Worm (Caenorhabditis elegans): ENCODE data around the gene mrps-18.C.

mrps-18.C gene

DNA sequence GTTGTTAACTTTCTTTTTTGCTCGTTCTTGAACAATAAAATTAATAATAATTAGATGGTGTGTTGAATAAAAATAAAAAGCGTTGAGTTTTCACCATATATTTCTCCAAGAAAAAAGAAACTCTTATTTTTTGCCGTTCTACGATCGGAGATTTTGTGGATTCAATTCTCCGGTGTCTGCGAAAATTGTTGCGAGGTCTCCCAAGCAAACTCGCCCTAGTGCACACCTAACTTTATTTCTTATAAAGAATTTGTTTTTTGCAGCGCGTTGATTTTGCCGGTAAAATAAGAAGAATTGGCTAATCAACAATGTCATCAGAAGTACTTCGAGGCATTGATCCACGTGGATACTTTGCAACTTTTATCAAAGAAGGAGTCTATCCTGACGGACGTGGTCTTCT, 5.4 kb downstream of the mrps-18.C start, which contains the start of gene exos-8 (continued):
- peak; percentile 65 for TF ChIP-seq attf-3 (GFP tag; conservative IDR thresholded peaks at IDR 0.05)
- TF ChIP-seq madf-3 (GFP tag; IDR thresholded peaks at IDR 0.05), result 0 out of 2 replicates have a peak, but pooled peaks have one; percentile 15
- TF ChIP-seq hsf-1 (GFP tag; IDR thresholded peaks at IDR 0.05), result no peak
- peak; percentile 57 for TF ChIP-seq dox-1 (GFP tag; IDR thresholded peaks at IDR 0.05)
- TF ChIP-seq F22D6.2 (tag; optimal IDR thresholded peaks at IDR 0.05), result no peak
- no peak for TF ChIP-seq let-526 (GFP tag; IDR thresholded peaks at IDR 0.05)
- peak; percentile 37 for TF ChIP-seq dpl-1 (GFP tag; optimal IDR thresholded peaks at IDR 0.05)
- no peak for TF ChIP-seq nhr-90 (tag; optimal IDR thresholded peaks at IDR 0.05)
- TF ChIP-seq mcd-1 (GFP tag; IDR thresholded peaks at IDR 0.05), result peak; percentile 92
- TF ChIP-seq madf-8 (GFP tag; conservative IDR thresholded peaks at IDR 0.05), result peak; percentile 36; the same call in 1 of the 2 replicates
- TF ChIP-seq rec-8 (tag; optimal IDR thresholded peaks at IDR 0.05), result peak in 1 of 2 experiments; percentile 39
- TF ChIP-seq mes-4 (tag; optimal IDR thresholded peaks at IDR 0.05), result no peak
- TF ChIP-seq lsl-1 (GFP tag; optimal IDR thresholded peaks at IDR 0.05), result peak; percentile 34
- TF ChIP-seq unc-130 (GFP tag; optimal IDR thresholded peaks at IDR 0.05), result peak; percentile 71
- TF ChIP-seq cebp-1 (GFP tag; IDR thresholded peaks at IDR 0.05), result 0 out of 2 replicates have a peak, but pooled peaks have one; percentile 14
- TF ChIP-seq cebp-1 (tag; optimal IDR thresholded peaks at IDR 0.05), result no peak
- TF ChIP-seq ceh-100 (GFP tag; IDR thresholded peaks at IDR 0.05), result peak; percentile 97
- peak; percentile 69; the same call in 1 of the 2 replicates for TF ChIP-seq D2030.7 (GFP tag; IDR thresholded peaks at IDR 0.05)
- TF ChIP-seq lin-26 (GFP tag; IDR thresholded peaks at IDR 0.05), result 0 out of 2 replicates have a peak, but pooled peaks have one; percentile 51
- TF ChIP-seq tbp1 (GFP tag; optimal IDR thresholded peaks at IDR 0.05), result peak; percentile 55
- TF ChIP-seq ztf-26 (tag; optimal IDR thresholded peaks at IDR 0.05), result no peak
- TF ChIP-seq lin-54 (GFP tag; optimal IDR thresholded peaks at IDR 0.05), result peak; percentile 40
- TF ChIP-seq sea-2 (GFP tag; IDR thresholded peaks at IDR 0.05), result no peak
- no peak for TF ChIP-seq Y53F4B.3 (GFP tag; IDR thresholded peaks at IDR 0.05)

DNA sequence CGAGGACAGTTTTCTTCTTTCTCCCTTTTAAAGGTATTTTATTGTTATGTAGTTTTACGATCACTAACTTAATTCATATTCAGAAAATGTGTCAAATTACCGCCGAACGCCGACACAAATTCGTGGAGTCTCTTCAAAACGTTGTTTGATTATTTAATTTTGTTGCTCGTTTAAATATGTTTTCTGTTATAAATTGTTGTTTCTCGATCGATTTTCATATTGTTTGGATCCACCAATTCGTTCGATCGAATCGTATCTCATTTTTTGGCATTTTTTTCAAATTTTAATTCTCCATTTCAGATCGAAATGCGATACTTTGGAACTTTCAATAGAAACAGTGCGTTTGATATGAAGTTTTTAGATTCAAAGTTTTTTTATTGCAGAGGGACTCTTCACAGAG, 6.6 kb downstream of the mrps-18.C start, which contains the start of gene F41G3.6:
Gene F41G3.6 (plus strand): TSS at position 301 of the 400 bp plus-strand sequence.
- TF ChIP-seq dpl-1 (GFP tag; optimal IDR thresholded peaks at IDR 0.05), result no peak
- TF ChIP-seq nfyb-1 (GFP tag; IDR thresholded peaks at IDR 0.05), result no peak
- TF ChIP-seq hlh-12 (tag; optimal IDR thresholded peaks at IDR 0.05), result no peak
- no peak for TF ChIP-seq F55B11.4 (tag; optimal IDR thresholded peaks at IDR 0.05; ENCODE audit: borderline replicate concordance, insufficient read depth)
- TF ChIP-seq let-526 (GFP tag; IDR thresholded peaks at IDR 0.05), result no peak
- TF ChIP-seq ztf-26 (tag; optimal IDR thresholded peaks at IDR 0.05), result no peak
- TF ChIP-seq fkh-3 (tag; optimal IDR thresholded peaks at IDR 0.05), result no peak
- no peak for TF ChIP-seq snpc-4 (GFP tag; optimal IDR thresholded peaks at IDR 0.05)
- no peak for TF ChIP-seq snpc-4 (tag; optimal IDR thresholded peaks at IDR 0.05)
- no peak for TF ChIP-seq D2030.7 (GFP tag; IDR thresholded peaks at IDR 0.05)
- TF ChIP-seq nhr-90 (tag; optimal IDR thresholded peaks at IDR 0.05), result no peak
- TF ChIP-seq sdz-38 (tag; optimal IDR thresholded peaks at IDR 0.05), result no peak
- no peak for TF ChIP-seq unc-130 (GFP tag; optimal IDR thresholded peaks at IDR 0.05)
- no peak for TF ChIP-seq sptf-2 (GFP tag; optimal IDR thresholded peaks at IDR 0.05)
- no peak for TF ChIP-seq bed-2 (GFP tag; IDR thresholded peaks at IDR 0.05)
- TF ChIP-seq mel-28 (tag; optimal IDR thresholded peaks at IDR 0.05; ENCODE audit: borderline replicate concordance), result no peak

DNA sequence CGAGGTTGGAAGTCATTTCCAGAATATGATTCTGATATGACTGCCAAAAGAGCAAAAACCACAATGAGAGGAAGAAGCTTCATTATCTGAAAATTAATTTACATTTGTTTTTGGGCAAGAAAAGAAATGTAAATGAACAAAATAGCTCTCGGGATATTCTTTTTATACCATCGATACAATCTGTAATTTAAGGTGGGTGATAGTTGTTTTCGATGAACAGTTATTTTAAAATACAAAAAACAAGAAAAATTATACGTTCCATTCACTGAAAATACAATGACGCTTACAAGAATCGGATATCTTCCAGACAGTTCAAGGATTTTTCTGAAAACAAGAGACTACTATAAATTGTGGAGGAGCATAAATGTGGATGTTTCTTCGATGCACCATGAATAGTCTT, 8.6 kb downstream of the mrps-18.C start, which contains the start of gene ins-15:
Gene ins-15 (minus strand): TSS at position 101 of the 400 bp plus-strand sequence.
- no peak for TF ChIP-seq egrh-3 (GFP tag; IDR thresholded peaks at IDR 0.05)
- TF ChIP-seq pbrm-1 (GFP tag; IDR thresholded peaks at IDR 0.05), result no peak
- TF ChIP-seq ztf-28 (GFP tag; IDR thresholded peaks at IDR 0.05), result no peak
- TF ChIP-seq ztf-26 (tag; optimal IDR thresholded peaks at IDR 0.05), result no peak
- TF ChIP-seq lin-40 (tag; optimal IDR thresholded peaks at IDR 0.05), result no peak
- no peak for TF ChIP-seq athp-1 (tag; optimal IDR thresholded peaks at IDR 0.05)
- TF ChIP-seq cebp-1 (GFP tag; IDR thresholded peaks at IDR 0.05), result no peak
- no peak for TF ChIP-seq cebp-1 (tag; optimal IDR thresholded peaks at IDR 0.05)
- TF ChIP-seq attf-5 (GFP tag; optimal IDR thresholded peaks at IDR 0.05), result no peak
- no peak for TF ChIP-seq madf-3 (GFP tag; IDR thresholded peaks at IDR 0.05)
- TF ChIP-seq gei-17 (GFP tag; optimal IDR thresholded peaks at IDR 0.05), result no peak
- TF ChIP-seq ztf-6 (GFP tag; IDR thresholded peaks at IDR 0.05), result no peak
- no peak for TF ChIP-seq K11D2.4 (GFP tag; IDR thresholded peaks at IDR 0.05)
- TF ChIP-seq hlh-26 (GFP tag; conservative IDR thresholded peaks at IDR 0.05), result no peak
- no peak for TF ChIP-seq tbx-9 (tag; optimal IDR thresholded peaks at IDR 0.05; ENCODE audit: borderline replicate concordance)
- no peak for TF ChIP-seq lir-1 (GFP tag; conservative IDR thresholded peaks at IDR 0.05)
- TF ChIP-seq dpff-1 (tag; optimal IDR thresholded peaks at IDR 0.05), result no peak
